Worm (Caenorhabditis elegans) whole organism, L4/young adult: Measurements from ENCODE around the gene F13E6.2.

Experiments used
- W03F9.2 ChIP-seq: fragments of 150-350 bp; optimal IDR thresholded peaks from 2 replicates; lab custom pipeline; 2014; ENCODE audit warnings: missing biosample characterization, missing genetic modification characterization
- dao-5 ChIP-seq: sonication (generic microtip); optimal IDR thresholded peaks from 2 replicates; lab custom pipeline; 2016; ENCODE audit warnings: missing genotype, missing genetic modification characterization, moderate library complexity, missing compliant biosample characterization
- him-1 ChIP-seq: sonication (generic microtip); optimal IDR thresholded peaks from 2 replicates; lab custom pipeline; 2016; ENCODE audit warnings: missing genotype, missing genetic modification reagents, missing genetic modification characterization, missing compliant biosample characterization

ce11 chrX:10670198-10670597 is 3.9 kb downstream of the F13E6.2 start:
- no peak for TF ChIP-seq W03F9.2 (tag; lab: Kevin White, UChicago)
- no peak for TF ChIP-seq him-1 (tag; lab: Kevin White, UChicago)
- no peak for TF ChIP-seq dao-5 (tag; lab: Kevin White, UChicago)
